Fruit fly (Drosophila melanogaster): ENCODE measurements around the gene CG42554.

DNA sequence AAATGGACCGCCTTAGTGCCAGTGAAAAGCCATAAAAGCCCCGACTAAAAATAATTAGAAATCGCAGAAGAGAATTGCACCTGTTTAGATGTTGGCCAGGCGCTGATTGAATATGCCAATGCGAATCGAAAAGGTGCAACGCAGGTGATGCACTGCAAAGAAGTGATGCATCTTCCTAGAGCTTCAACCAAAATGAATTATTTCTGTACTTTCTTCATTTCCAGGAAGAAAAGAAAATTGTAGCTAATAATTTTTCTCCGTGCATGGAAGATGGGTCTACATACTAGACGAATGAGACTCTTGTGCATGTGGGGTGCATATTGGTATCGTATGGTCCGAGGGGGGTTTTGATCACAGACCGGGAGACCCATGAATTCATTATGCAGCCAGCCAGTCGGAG, 46.5 kb upstream of the CG42554 start:
- no peak for TF ChIP-seq N (GFP tag; optimal IDR thresholded peaks at IDR 0.05)
- TF ChIP-seq Dfd (GFP tag; optimal IDR thresholded peaks at IDR 0.05), result no peak

Measured in whole organism, wandering third instar larva.